Fruit fly (Drosophila melanogaster): Measurements from ENCODE around the gene CG11899.

CG11899 gene

dm6 chr3R:29157418-29158398 is 42.5 kb upstream of the CG11899 start, which contains the start of gene rdog (continued):
- TF ChIP-seq kay (GFP tag; optimal IDR thresholded peaks at IDR 0.05) (peak; percentile 61), CG34224 (GFP tag; IDR thresholded peaks at IDR 0.05; ENCODE audit: partially characterized antibody) (peak; percentile 42; the same call in 1 of the 3 replicates), CG18599 (GFP tag; optimal IDR thresholded peaks at IDR 0.05) (peak; percentile 76), insv (GFP tag; optimal IDR thresholded peaks at IDR 0.05) (peak; percentile 33 to 40), sqz (GFP tag; optimal IDR thresholded peaks at IDR 0.05) (peak; percentile 38), CG12299 (tag; optimal IDR thresholded peaks at IDR 0.05) (peak; percentile 63), kni (GFP tag; optimal IDR thresholded peaks at IDR 0.05) (peak; percentile 34), Hsf (GFP tag; optimal IDR thresholded peaks at IDR 0.05) (peak; percentile 82), sens-2 (GFP tag; IDR thresholded peaks at IDR 0.05) (peak; percentile 54; the same call in 1 of the 2 replicates), CG15479 (GFP tag; optimal IDR thresholded peaks at IDR 0.05) (peak; percentile 13), Hmr (GFP tag; optimal IDR thresholded peaks at IDR 0.05) (peak; percentile 75), CrebB (tag; optimal IDR thresholded peaks at IDR 0.05) (peak; percentile 68), CG17186 (GFP tag; optimal IDR thresholded peaks at IDR 0.05) (peak; percentile 46), CG5180 (GFP tag; optimal IDR thresholded peaks at IDR 0.05) (peak; percentile 57), dmrt99B (tag; optimal IDR thresholded peaks at IDR 0.05) (peak; percentile 76), dm (GFP tag; optimal IDR thresholded peaks at IDR 0.05) (peak; percentile 78), slou (GFP tag; optimal IDR thresholded peaks at IDR 0.05) (peak; percentile 6), CG13775 (GFP tag; optimal IDR thresholded peaks at IDR 0.05) (peak; percentile 84), gcm2 (GFP tag; optimal IDR thresholded peaks at IDR 0.05) (peak; percentile 69), CG8765 (GFP tag; IDR thresholded peaks at IDR 0.05) (peak; percentile 51; the same call in 1 of the 2 replicates), Jarid2 (GFP tag; optimal IDR thresholded peaks at IDR 0.05) (peak; percentile 73), pb (GFP tag; optimal IDR thresholded peaks at IDR 0.05) (peak; percentile 28), aop (GFP tag; IDR thresholded peaks at IDR 0.05) (peak; percentile 39; the same call in 1 of the 2 replicates), peb (GFP tag; IDR thresholded peaks at IDR 0.05) (no peak), CG30431 (GFP tag; optimal IDR thresholded peaks at IDR 0.05) (peak; percentile 62), CG15073 (GFP tag; optimal IDR thresholded peaks at IDR 0.05) (no peak), YL-1 (GFP tag; optimal IDR thresholded peaks at IDR 0.05) (peak; percentile 75), CG18476 (GFP tag; optimal IDR thresholded peaks at IDR 0.05) (peak; percentile 85), CG12104 (GFP tag; optimal IDR thresholded peaks at IDR 0.05) (peak; percentile 78), gce (GFP tag; IDR thresholded peaks at IDR 0.05) (no peak), CG7357 (GFP tag; IDR thresholded peaks at IDR 0.05) (peak; percentile 56; the same call in 2 of the 3 replicates), Spps (tag; optimal IDR thresholded peaks at IDR 0.05) (peak; percentile 50), CG6254 (GFP tag; optimal IDR thresholded peaks at IDR 0.05) (peak; percentile 41), CkIIα-i1 (GFP tag; IDR thresholded peaks at IDR 0.05) (no peak), Ets65A (GFP tag) (peak; percentile 98), Lhr (GFP tag; optimal IDR thresholded peaks at IDR 0.05) (peak; percentile 34), dati (GFP tag; IDR thresholded peaks at IDR 0.05) (no peak), pzg (GFP tag; optimal IDR thresholded peaks at IDR 0.05) (peak; percentile 20), Side (GFP tag; optimal IDR thresholded peaks at IDR 0.05) (peak; percentile 73), CG15011 (GFP tag; optimal IDR thresholded peaks at IDR 0.05) (peak; percentile 75), phol (tag; optimal IDR thresholded peaks at IDR 0.05) (peak; percentile 69), CG10979 (tag; optimal IDR thresholded peaks at IDR 0.05) (peak; percentile 81), Mes4 (GFP tag; optimal IDR thresholded peaks at IDR 0.05) (peak; percentile 68), Bteb2 (GFP tag; optimal IDR thresholded peaks at IDR 0.05) (peak; percentile 65), ems (GFP tag; optimal IDR thresholded peaks at IDR 0.05) (peak; percentile 24), CG8478 (optimal IDR thresholded peaks at IDR 0.05) (no peak), Dip3 (GFP tag; optimal IDR thresholded peaks at IDR 0.05) (peak; percentile 80), CG32767 (GFP tag; IDR thresholded peaks at IDR 0.05) (peak; percentile 65; the same call in 1 of the 2 replicates)

All from whole organism, embryonic.